Worm (Caenorhabditis elegans) whole organism, mixed stage, embryonic: ENCODE measurements around the gene cec-7.

ENCODE experiments used
- M03D4.4 ChIP-seq: sonication (generic microtip); optimal IDR thresholded peaks from 2 replicates; lab custom pipeline; 2017; ENCODE audit warnings: mild to moderate bottlenecking, missing genetic modification characterization, missing compliant biosample characterization
- bed-3 ChIP-seq: fragments of 200-800 bp; sonication (Bioruptor generic); optimal IDR thresholded peaks from 3 replicates; lab custom pipeline; 2018; ENCODE audit warnings: mild to moderate bottlenecking, missing genetic modification characterization, moderate library complexity, missing compliant biosample characterization
- blmp-1 ChIP-seq: fragments of 150-350 bp; optimal IDR thresholded peaks from 2 replicates; lab custom pipeline; 2014; ENCODE audit warnings: missing biosample characterization, missing genetic modification characterization
- ceh-39 ChIP-seq: fragments of 150-350 bp; optimal IDR thresholded peaks from 2 replicates; lab custom pipeline; 2014; ENCODE audit warnings: missing biosample characterization, missing genetic modification characterization
- ceh-43 ChIP-seq: fragments of 200-800 bp; sonication (Bioruptor generic); optimal IDR thresholded peaks from 2 replicates; lab custom pipeline; 2018; ENCODE audit warnings: mild to moderate bottlenecking, missing genetic modification characterization, moderate library complexity, missing compliant biosample characterization
- ceh-83 ChIP-seq: fragments of 200-800 bp; sonication (Bioruptor generic); optimal IDR thresholded peaks from 2 replicates; lab custom pipeline; 2018; ENCODE audit warnings: mild to moderate bottlenecking, missing genetic modification characterization, missing compliant biosample characterization
- ces-1 ChIP-seq: fragments of 150-350 bp; optimal IDR thresholded peaks from 2 replicates; lab custom pipeline; 2014; ENCODE audit warnings: missing biosample characterization, missing genetic modification reagents, missing genetic modification characterization
- cnd-1 ChIP-seq: fragments of 200-800 bp; sonication (Bioruptor generic); optimal IDR thresholded peaks from 2 replicates; lab custom pipeline; 2018; ENCODE audit warnings: mild to moderate bottlenecking, missing genetic modification characterization, missing compliant biosample characterization
- drap-1 ChIP-seq: fragments of 200-800 bp; sonication (Bioruptor generic); optimal IDR thresholded peaks from 3 replicates; lab custom pipeline; 2018; ENCODE audit warnings: mild to moderate bottlenecking, missing genetic modification characterization, missing compliant biosample characterization
- elt-1 ChIP-seq: sonication (generic microtip); optimal IDR thresholded peaks from 2 replicates; lab custom pipeline; 2017; ENCODE audit warnings: missing genetic modification characterization, mild to moderate bottlenecking, missing compliant biosample characterization, antibody characterized with exemption, moderate library complexity, borderline replicate concordance; ENCODE audit not compliant: insufficient read depth
- flh-1 ChIP-seq: fragments of 200-800 bp; sonication (Bioruptor generic); optimal IDR thresholded peaks from 2 replicates; lab custom pipeline; 2018; ENCODE audit warnings: mild to moderate bottlenecking, missing genetic modification characterization, moderate library complexity, missing compliant biosample characterization
- hlh-1 ChIP-seq: fragments of 150-350 bp; optimal IDR thresholded peaks from 2 replicates; lab custom pipeline; 2014; ENCODE audit warnings: missing biosample characterization, missing genetic modification reagents, missing genetic modification characterization
- lin-13 ChIP-seq: fragments of 150-350 bp; optimal IDR thresholded peaks from 2 replicates; lab custom pipeline; 2014; ENCODE audit warnings: missing biosample characterization, missing genetic modification characterization
- lin-32 ChIP-seq: fragments of 200-800 bp; sonication (Bioruptor generic); optimal IDR thresholded peaks from 2 replicates; lab custom pipeline; 2018; ENCODE audit warnings: mild to moderate bottlenecking, missing genetic modification characterization, missing compliant biosample characterization
- lsy-2 ChIP-seq: fragments of 150-350 bp; optimal IDR thresholded peaks from 2 replicates; lab custom pipeline; 2014; ENCODE audit warnings: missing biosample characterization, missing genetic modification characterization
- mab-5 ChIP-seq: fragments of 150-350 bp; optimal IDR thresholded peaks from 2 replicates; lab custom pipeline; 2014; ENCODE audit warnings: missing biosample characterization, missing genetic modification characterization
- mep-1 ChIP-seq: fragments of 150-350 bp; optimal IDR thresholded peaks from 2 replicates; lab custom pipeline; 2017; ENCODE audit warnings: missing biosample characterization, missing genetic modification reagents, missing genetic modification characterization, inconsistent platforms
- nhr-2 ChIP-seq: fragments of 150-350 bp; optimal IDR thresholded peaks from 2 replicates; lab custom pipeline; 2014; ENCODE audit warnings: missing biosample characterization, missing genetic modification characterization
- nhr-237 ChIP-seq: fragments of 150-350 bp; optimal IDR thresholded peaks from 2 replicates; lab custom pipeline; 2014; ENCODE audit warnings: missing biosample characterization, missing genetic modification characterization
- pha-4 ChIP-seq: fragments of 150-350 bp; optimal IDR thresholded peaks from 2 replicates; lab custom pipeline; 2018; ENCODE audit warnings: missing biosample characterization, missing genetic modification reagents, missing genetic modification characterization
- sem-2 ChIP-seq: fragments of 200-800 bp; sonication (Bioruptor generic); optimal IDR thresholded peaks from 2 replicates; lab custom pipeline; 2018; ENCODE audit warnings: mild to moderate bottlenecking, missing genetic modification characterization, missing compliant biosample characterization
- snpc-4 ChIP-seq: fragments of 150-350 bp; optimal IDR thresholded peaks from 2 replicates; lab custom pipeline; 2014; ENCODE audit warnings: missing biosample characterization, missing genetic modification characterization
- sptf-1 ChIP-seq: sonication (generic microtip); optimal IDR thresholded peaks from 2 replicates; lab custom pipeline; 2017; ENCODE audit warnings: mild to moderate bottlenecking, missing genetic modification characterization, moderate library complexity, missing compliant biosample characterization
- unc-120 ChIP-seq: sonication (generic microtip); optimal IDR thresholded peaks from 2 replicates; lab custom pipeline; 2017; ENCODE audit warnings: missing genetic modification characterization, missing compliant biosample characterization; ENCODE audit not compliant: poor library complexity, severe bottlenecking
- unc-39 ChIP-seq: fragments of 150-350 bp; optimal IDR thresholded peaks from 2 replicates; lab custom pipeline; 2014; ENCODE audit warnings: missing biosample characterization, missing genetic modification characterization
- unc-62 ChIP-seq: fragments of 150-350 bp; optimal IDR thresholded peaks from 2 replicates; lab custom pipeline; 2014; ENCODE audit warnings: missing biosample characterization, missing genetic modification reagents, missing genetic modification characterization
- zip-8 ChIP-seq: fragments of 150-350 bp; optimal IDR thresholded peaks from 2 replicates; lab custom pipeline; 2014; ENCODE audit warnings: missing biosample characterization, missing genetic modification characterization
- ztf-11 ChIP-seq: fragments of 150-350 bp; optimal IDR thresholded peaks from 2 replicates; lab custom pipeline; 2014; ENCODE audit warnings: missing biosample characterization, missing genetic modification characterization

The cec-7 gene

ce11 chrIII:12904987-12905541, 27.7 kb upstream of the cec-7 start, which contains the start of gene cox-5A (continued):
- TF ChIP-seq lsy-2 (tag; lab: Kevin White, UChicago) (peak; percentile 100), ceh-39 (peak; percentile 98), ztf-11 (tag; lab: Kevin White, UChicago) (peak; percentile 78), mep-1 (peak; percentile 98), ceh-43 (GFP tag; lab: Kevin White, UChicago) (peak; percentile 76)

- TF ChIP-seq nhr-237 (tag; lab: Kevin White, UChicago) (no peak), hlh-1 (tag; lab: Kevin White, UChicago) (no peak), pha-4 (tag; lab: Kevin White, UChicago) (no peak), lin-13 (no peak), bed-3 (no peak), elt-1 (no peak), unc-62 (GFP tag; lab: Kevin White, UChicago) (peak; percentile 65), cnd-1 (tag; lab: Kevin White, UChicago) (no peak)
- TF ChIP-seq, all 35 proteins: peak for 1
These were observed 26.7 kb upstream of the cec-7 start for ce11 chrIII:12904052-12904451.

- TF ChIP-seq mep-1, result peak; percentile 59
- no peak for TF ChIP-seq ztf-11 (tag; lab: Kevin White, UChicago)
- TF ChIP-seq unc-120 (tag; lab: Kevin White, UChicago), result peak; percentile 0
- no peak for TF ChIP-seq ces-1 (GFP tag; lab: Kevin White, UChicago)
- TF ChIP-seq nhr-2, result peak; percentile 99
- peak; percentile 48 for TF ChIP-seq hlh-1 (tag; lab: Kevin White, UChicago)
- TF ChIP-seq lin-32, result peak; percentile 88
- peak; percentile 37 for TF ChIP-seq unc-62 (GFP tag; lab: Kevin White, UChicago)
- TF ChIP-seq cnd-1 (tag; lab: Kevin White, UChicago), result peak; percentile 71
- peak; percentile 23 for TF ChIP-seq sptf-1 (tag; lab: Kevin White, UChicago)
- TF ChIP-seq, all 35 proteins: peak for 8
These were observed 16.8 kb upstream of the cec-7 start for ce11 chrIII:12894207-12894606.

ce11 chrIII:12892767-12893166, 15.4 kb upstream of the cec-7 start:
- TF ChIP-seq ces-1 (GFP tag; lab: Kevin White, UChicago) (peak; percentile 81), ceh-83 (GFP tag; lab: Kevin White, UChicago) (no peak)

- TF ChIP-seq bed-3 (no peak), ceh-39 (no peak), mab-5 (tag; lab: Kevin White, UChicago) (no peak), snpc-4 (no peak), ztf-11 (tag; lab: Kevin White, UChicago) (no peak), blmp-1 (tag; lab: Kevin White, UChicago) (no peak), drap-1 (no peak), lin-32 (no peak), lsy-2 (tag; lab: Kevin White, UChicago) (no peak), hlh-1 (tag; lab: Kevin White, UChicago) (no peak), unc-120 (tag; lab: Kevin White, UChicago) (no peak), ces-1 (GFP tag; lab: Kevin White, UChicago) (no peak), zip-8 (tag; lab: Kevin White, UChicago) (no peak), ceh-83 (GFP tag; lab: Kevin White, UChicago) (no peak), sem-2 (GFP tag; lab: Kevin White, UChicago) (no peak), sptf-1 (tag; lab: Kevin White, UChicago) (no peak), cnd-1 (tag; lab: Kevin White, UChicago) (no peak), unc-39 (tag; lab: Kevin White, UChicago) (no peak), M03D4.4 (tag; lab: Kevin White, UChicago) (no peak), flh-1 (GFP tag; lab: Kevin White, UChicago) (no peak)
These were observed 14.2 kb upstream of the cec-7 start, which contains the start of the genes Y37D8A.29 and unc-71 for ce11 chrIII:12891580-12891979. Y37D8A.29 (minus strand) TSS chrIII:12891680. unc-71 (minus strand) TSS chrIII:12891738.

- TF ChIP-seq ceh-43 (GFP tag; lab: Kevin White, UChicago), result no peak
- TF ChIP-seq sptf-1 (tag; lab: Kevin White, UChicago), result no peak
- TF ChIP-seq drap-1, result no peak
- TF ChIP-seq zip-8 (tag; lab: Kevin White, UChicago), result no peak
- no peak for TF ChIP-seq nhr-237 (tag; lab: Kevin White, UChicago)
- no peak for TF ChIP-seq sem-2 (GFP tag; lab: Kevin White, UChicago)
These were observed 7.8 kb upstream of the cec-7 start for ce11 chrIII:12885153-12885552.
